Worm (Caenorhabditis elegans) whole organism, L2 larva: ENCODE data around the gene skr-13.

Experiments
- aly-2 ChIP-seq: fragments of 150-350 bp; optimal IDR thresholded peaks from 2 replicates; lab custom pipeline; 2014; ENCODE audit warnings: missing biosample characterization, missing genetic modification characterization
- ama-1 ChIP-seq: fragments of 150-350 bp; optimal IDR thresholded peaks from 2 replicates; lab custom pipeline; 2018; ENCODE audit warnings: inconsistent platforms
- blmp-1 ChIP-seq: sonication (generic microtip); optimal IDR thresholded peaks from 2 replicates; lab custom pipeline; 2017; ENCODE audit warnings: missing genetic modification characterization, mild to moderate bottlenecking, missing compliant biosample characterization, antibody characterized with exemption, moderate library complexity; ENCODE audit not compliant: insufficient read depth
- ceh-16 ChIP-seq: fragments of 150-350 bp; optimal IDR thresholded peaks from 2 replicates; lab custom pipeline; 2014; ENCODE audit warnings: missing biosample characterization, missing genetic modification characterization
- egl-27 ChIP-seq: sonication (generic microtip); optimal IDR thresholded peaks from 3 replicates; lab custom pipeline; 2017; ENCODE audit warnings: missing biosample characterization, missing genetic modification reagents, missing genetic modification characterization
- elt-1 ChIP-seq: fragments of 150-350 bp; optimal IDR thresholded peaks from 2 replicates; lab custom pipeline; 2014; ENCODE audit warnings: missing biosample characterization, missing genetic modification characterization
- elt-3 ChIP-seq: sonication (generic microtip); optimal IDR thresholded peaks from 2 replicates; lab custom pipeline; 2017; ENCODE audit warnings: missing biosample characterization, missing genetic modification characterization
- mdl-1 ChIP-seq, 2 experiments: fragments of 150-350 bp in 1 of 2; sonication (generic microtip) in 1 of 2; optimal IDR thresholded peaks; 2 replicates each; lab custom pipeline; 2017; ENCODE audit warnings: missing biosample characterization in 2 of 2, missing genetic modification characterization in 2 of 2
- nhr-12 ChIP-seq: fragments of 150-350 bp; optimal IDR thresholded peaks from 2 replicates; lab custom pipeline; 2014; ENCODE audit warnings: missing biosample characterization, missing genetic modification characterization
- unc-55 ChIP-seq: fragments of 150-350 bp; sonication (generic microtip); optimal IDR thresholded peaks from 3 replicates; lab custom pipeline; 2014; ENCODE audit warnings: missing biosample characterization, missing genetic modification reagents, missing genetic modification characterization
- unc-62 ChIP-seq: fragments of 150-350 bp; optimal IDR thresholded peaks from 2 replicates; lab custom pipeline; 2014; ENCODE audit warnings: missing biosample characterization, missing genetic modification reagents, missing genetic modification characterization
- zag-1 ChIP-seq: fragments of 150-350 bp; optimal IDR thresholded peaks from 2 replicates; lab custom pipeline; 2014; ENCODE audit warnings: missing biosample characterization, missing genetic modification characterization
- ztf-11 ChIP-seq: sonication (generic microtip); optimal IDR thresholded peaks from 2 replicates; lab custom pipeline; 2017; ENCODE audit warnings: missing biosample characterization, missing genetic modification characterization
- ztf-4 ChIP-seq: fragments of 150-350 bp; optimal IDR thresholded peaks from 2 replicates; lab custom pipeline; 2014; ENCODE audit warnings: missing biosample characterization, missing genetic modification characterization

DNA sequence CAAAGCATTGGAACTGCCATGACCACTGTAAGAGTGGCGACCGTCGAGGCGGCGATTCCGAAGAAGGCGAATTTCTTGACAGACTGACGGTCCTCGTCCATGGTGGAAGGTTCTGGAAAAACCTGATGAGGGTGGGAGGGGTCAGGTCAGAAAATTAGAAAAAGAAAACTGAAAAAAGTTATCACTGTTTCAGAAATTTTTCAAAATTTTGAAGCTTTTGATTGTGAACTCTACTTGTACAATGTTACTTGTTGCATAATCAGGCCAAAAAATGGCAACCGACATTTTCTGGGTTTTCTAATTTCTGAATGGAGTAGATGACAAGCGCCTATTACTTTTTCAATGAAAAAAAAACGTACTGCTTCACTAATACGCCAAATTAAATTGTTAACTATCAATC, 21.2 kb upstream of the skr-13 start, which contains the start of gene col-138:
- no peak for TF ChIP-seq unc-62 (GFP tag; lab: Kevin White, UChicago)
- TF ChIP-seq elt-1 (tag; lab: Kevin White, UChicago), result no peak
- TF ChIP-seq ama-1, result no peak
- TF ChIP-seq ceh-16, result no peak
- no peak for TF ChIP-seq elt-3
- TF ChIP-seq aly-2 (tag; lab: Kevin White, UChicago), result no peak
- TF ChIP-seq ztf-11, result no peak
- no peak for TF ChIP-seq ztf-4 (tag; lab: Kevin White, UChicago)
- no peak for TF ChIP-seq egl-27 (tag; lab: Kevin White, UChicago)
- TF ChIP-seq mdl-1 (tag; optimal IDR thresholded peaks at IDR 0.05; lab: Kevin White, UChicago), result no peak
- no peak for TF ChIP-seq zag-1 (tag; lab: Kevin White, UChicago)
- no peak for TF ChIP-seq blmp-1 (tag; lab: Kevin White, UChicago)
- no peak for TF ChIP-seq nhr-12
- TF ChIP-seq unc-55 (GFP tag; lab: Kevin White, UChicago), result no peak
